Worm (Caenorhabditis elegans): Measurements from ENCODE around the gene pycr-1.

pycr-1 gene

DNA sequence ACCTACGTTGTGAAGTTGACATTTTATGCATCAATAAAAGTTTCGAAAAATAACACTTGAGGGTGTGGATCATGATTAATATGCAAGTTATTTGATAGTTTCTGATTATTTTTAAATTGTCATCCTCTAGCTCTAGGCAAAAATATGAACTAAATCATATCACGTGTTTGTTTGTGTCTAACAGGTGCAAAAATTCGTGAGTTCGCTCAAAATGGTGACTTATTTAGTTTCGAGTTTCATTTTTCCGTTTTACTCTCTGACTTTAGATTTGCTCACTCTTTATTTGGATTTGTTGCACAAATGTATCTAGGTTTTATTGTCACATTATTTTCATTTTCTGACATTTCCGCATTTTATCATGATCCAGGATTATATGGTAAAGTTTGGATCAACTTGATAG is 28.3 kb upstream of the pycr-1 start, which contains the start of gene lgc-16:
Gene lgc-16, plus strand, starts transcription at position 301 of the 400 bp plus-strand sequence.
- TF ChIP-seq lin-11 (tag; optimal IDR thresholded peaks at IDR 0.05) (no peak), elt-4 (tag; optimal IDR thresholded peaks at IDR 0.05) (no peak), unc-55 (GFP tag; optimal IDR thresholded peaks at IDR 0.05) (no peak), ceh-34 (tag; optimal IDR thresholded peaks at IDR 0.05) (no peak), pros-1 (tag; optimal IDR thresholded peaks at IDR 0.05) (no peak), hlh-30 (tag; optimal IDR thresholded peaks at IDR 0.05; ENCODE audit: insufficient read depth) (no peak)

DNA sequence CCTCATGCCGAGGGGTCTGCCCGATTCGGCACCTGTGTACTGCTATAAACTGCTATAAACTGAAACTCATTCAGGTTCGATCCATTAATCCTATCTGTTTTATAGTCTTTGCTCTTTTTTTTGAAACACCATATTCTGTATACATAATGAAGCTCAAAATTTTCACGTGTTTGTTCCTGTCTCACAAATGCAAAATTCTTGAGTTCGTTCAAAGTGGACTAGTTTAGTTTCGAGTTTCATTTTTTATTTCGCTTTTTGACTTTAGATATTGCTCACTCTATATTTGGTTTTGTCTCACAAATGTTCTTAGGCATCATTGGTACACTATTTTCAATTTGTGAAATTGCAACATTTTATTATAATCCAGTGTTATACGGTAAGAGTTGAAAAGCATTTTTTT is 25.3 kb upstream of the pycr-1 start, which contains the start of gene lgc-17:
Gene lgc-17, plus strand, starts transcription at position 301 of the 400 bp plus-strand sequence.
- TF ChIP-seq zip-5 (tag; optimal IDR thresholded peaks at IDR 0.05) = no peak
- no peak for TF ChIP-seq Y22D7AL.16 (tag; optimal IDR thresholded peaks at IDR 0.05)
- TF ChIP-seq ceh-2 (tag; optimal IDR thresholded peaks at IDR 0.05) = no peak
- TF ChIP-seq ztf-16 (tag; optimal IDR thresholded peaks at IDR 0.05) = no peak
- no peak for TF ChIP-seq ceh-31 (tag; optimal IDR thresholded peaks at IDR 0.05)

DNA sequence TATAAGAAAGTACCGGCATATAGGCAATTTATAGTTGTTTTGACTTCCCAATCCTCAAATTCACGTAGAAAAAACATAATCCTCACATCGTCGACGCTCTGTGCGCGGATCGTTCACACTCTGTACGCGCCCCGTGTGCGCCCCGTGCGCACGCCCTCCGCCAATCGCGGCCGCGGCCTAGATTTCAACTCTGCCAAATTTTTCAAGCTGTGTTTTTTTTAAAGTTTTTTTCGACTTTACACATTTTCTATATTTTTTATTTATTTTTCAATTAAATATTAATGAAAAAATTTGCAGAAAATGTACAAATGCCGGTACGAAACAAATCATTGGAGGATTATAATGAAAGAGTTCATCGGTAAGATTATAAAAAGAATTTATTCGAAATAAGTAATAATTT is 23.5 kb upstream of the pycr-1 start, which contains the start of gene T01H10.11:
Gene T01H10.11, plus strand, starts transcription at position 301 of the 400 bp plus-strand sequence.
- no peak for TF ChIP-seq hlh-30 (tag; optimal IDR thresholded peaks at IDR 0.05; ENCODE audit: insufficient read depth)
- no peak for TF ChIP-seq ttx-3 (tag; optimal IDR thresholded peaks at IDR 0.05)
- TF ChIP-seq ceh-19 (GFP tag; optimal IDR thresholded peaks at IDR 0.05) = no peak
- TF ChIP-seq ceh-2 (tag; optimal IDR thresholded peaks at IDR 0.05) = no peak
- no peak for TF ChIP-seq nhr-11 (tag; optimal IDR thresholded peaks at IDR 0.05)
- TF ChIP-seq dmd-4 (tag; optimal IDR thresholded peaks at IDR 0.05; ENCODE audit: borderline replicate concordance) = no peak
- TF ChIP-seq pat-9 (tag; optimal IDR thresholded peaks at IDR 0.05) = no peak
- TF ChIP-seq K09A11.1 (tag; optimal IDR thresholded peaks at IDR 0.05; ENCODE audit: insufficient read depth) = no peak
- no peak for TF ChIP-seq lin-11 (tag; optimal IDR thresholded peaks at IDR 0.05)
- no peak for TF ChIP-seq sdc-2 (tag; optimal IDR thresholded peaks at IDR 0.05)
- TF ChIP-seq lim-6 (tag; optimal IDR thresholded peaks at IDR 0.05) = no peak

DNA sequence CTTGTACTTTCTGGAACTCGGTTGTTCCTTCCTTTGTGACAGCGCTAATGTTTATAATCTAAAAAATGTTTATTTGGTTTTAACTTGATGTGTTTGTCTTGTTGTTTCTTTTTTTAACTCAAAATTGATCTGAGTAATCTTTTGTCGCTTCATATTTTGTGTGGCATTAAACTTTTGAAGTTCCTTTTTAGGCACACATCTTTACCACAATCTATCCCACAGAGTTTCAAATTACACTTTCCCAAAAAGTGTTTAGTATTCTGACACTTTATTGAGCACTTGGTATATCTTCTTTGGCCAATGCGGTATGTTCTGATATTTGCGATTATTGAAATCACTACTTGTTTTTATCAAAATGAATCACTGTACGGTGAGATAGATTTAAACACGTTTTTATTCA is 21.3 kb upstream of the pycr-1 start, which contains the start of gene lgc-18:
Gene lgc-18, plus strand, starts transcription at position 301 of the 400 bp plus-strand sequence.
- TF ChIP-seq ceh-2 (tag; optimal IDR thresholded peaks at IDR 0.05) (no peak), Y22D7AL.16 (tag; optimal IDR thresholded peaks at IDR 0.05) (no peak), lim-6 (tag; optimal IDR thresholded peaks at IDR 0.05) (no peak)

DNA sequence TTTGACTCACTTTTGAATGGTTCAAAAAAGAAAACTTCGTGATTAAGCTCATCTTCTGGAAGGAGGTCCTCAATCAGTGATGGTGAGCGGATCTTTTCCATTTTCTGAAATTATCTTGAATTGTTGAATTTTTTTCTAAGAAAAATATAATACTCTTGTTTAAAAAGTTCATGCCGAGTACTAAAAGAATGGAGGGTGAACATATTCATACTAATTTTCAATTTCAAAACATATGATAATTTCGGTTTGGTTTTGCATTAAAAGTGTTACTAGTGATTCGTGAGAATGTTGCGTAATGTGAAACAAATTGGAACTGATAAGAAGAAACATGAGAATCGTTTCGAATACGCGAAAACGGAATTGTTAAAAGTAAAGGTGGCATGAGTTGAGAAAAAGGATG is 5.6 kb upstream of the pycr-1 start, which contains the start of gene lyst-1:
Gene lyst-1, minus strand, starts transcription at position 101 of the 400 bp plus-strand sequence.
- no peak for TF ChIP-seq ztf-16 (tag; optimal IDR thresholded peaks at IDR 0.05)
- TF ChIP-seq tbx-2 (tag; optimal IDR thresholded peaks at IDR 0.05) = no peak
- TF ChIP-seq C08G9.2 (tag; optimal IDR thresholded peaks at IDR 0.05) = no peak
- TF ChIP-seq pqm-1 (tag; optimal IDR thresholded peaks at IDR 0.05) = no peak
- no peak for TF ChIP-seq ceh-6 (GFP tag; optimal IDR thresholded peaks at IDR 0.05)
- TF ChIP-seq Y22D7AL.16 (tag; optimal IDR thresholded peaks at IDR 0.05) = no peak
- TF ChIP-seq hlh-15 (tag; optimal IDR thresholded peaks at IDR 0.05) = no peak
- TF ChIP-seq ceh-19 (GFP tag; optimal IDR thresholded peaks at IDR 0.05) = no peak
- TF ChIP-seq K02D7.2 (tag; optimal IDR thresholded peaks at IDR 0.05) = no peak
- TF ChIP-seq pax-1 (tag; optimal IDR thresholded peaks at IDR 0.05) = no peak
- no peak for TF ChIP-seq ahr-1 (tag; optimal IDR thresholded peaks at IDR 0.05)
- no peak for TF ChIP-seq dmd-4 (tag; optimal IDR thresholded peaks at IDR 0.05; ENCODE audit: borderline replicate concordance)
- TF ChIP-seq ttx-3 (tag; optimal IDR thresholded peaks at IDR 0.05) = no peak
- TF ChIP-seq unc-42 (tag; optimal IDR thresholded peaks at IDR 0.05) = no peak
- TF ChIP-seq pha-4 (tag; optimal IDR thresholded peaks at IDR 0.05) = no peak
- TF ChIP-seq K09A11.1 (tag; optimal IDR thresholded peaks at IDR 0.05; ENCODE audit: insufficient read depth) = no peak
- TF ChIP-seq ama-1 (optimal IDR thresholded peaks at IDR 0.05) = no peak
- TF ChIP-seq tbx-7 (tag; optimal IDR thresholded peaks at IDR 0.05) = no peak
- TF ChIP-seq rnt-1 (tag; optimal IDR thresholded peaks at IDR 0.05) = no peak

DNA sequence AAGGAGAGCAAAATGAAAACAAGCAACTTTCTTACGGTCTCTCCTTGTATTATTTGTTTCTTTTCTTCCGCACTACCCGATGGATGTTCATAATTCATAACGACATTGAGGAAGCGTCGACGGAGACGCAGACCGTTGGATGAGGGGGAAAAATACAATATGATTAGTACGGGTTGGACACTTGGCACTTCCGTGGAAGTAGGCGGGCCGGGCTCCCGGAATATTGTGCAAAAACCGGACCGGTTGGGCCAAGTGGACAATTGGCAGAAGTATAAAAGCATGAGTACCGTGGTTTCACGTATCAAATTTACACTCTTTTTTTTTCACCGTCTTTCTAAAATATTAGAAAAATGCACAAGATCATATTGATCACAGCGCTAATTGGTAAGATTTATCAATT is 4.1 kb upstream of the pycr-1 start, which contains the start of gene M153.3:
Gene M153.3, plus strand, starts transcription at position 301 of the 400 bp plus-strand sequence.
- TF ChIP-seq zip-5 (tag; optimal IDR thresholded peaks at IDR 0.05) (no peak), ets-4 (tag; optimal IDR thresholded peaks at IDR 0.05) (peak; percentile 36), ceh-14 (tag; optimal IDR thresholded peaks at IDR 0.05) (no peak), che-1 (tag; optimal IDR thresholded peaks at IDR 0.05) (no peak)

All from whole organism, late embryonic.